Worm (Caenorhabditis elegans) whole organism, young adult: ENCODE measurements around the gene srw-1.

Experiments
- K11D2.4 ChIP-seq: fragments of 200-800 bp; sonication (Bioruptor generic); IDR thresholded peaks from 2 replicates; pipeline ENCODE4 v1.3.6; 2022; ENCODE audit warnings: missing genetic modification reagents, missing genetic modification characterization, missing compliant biosample characterization
- K12H6.12 ChIP-seq: fragments of 200-800 bp; sonication (Bioruptor generic); optimal IDR thresholded peaks from 2 replicates; lab custom pipeline; 2018; ENCODE audit warnings: mild to moderate bottlenecking, missing genetic modification characterization, missing compliant biosample characterization
- T07F8.4 ChIP-seq: sonication (generic microtip); optimal IDR thresholded peaks from 2 replicates; lab custom pipeline; 2016; ENCODE audit warnings: mild to moderate bottlenecking, missing genetic modification characterization, moderate library complexity, missing compliant biosample characterization
- Y53G8AR.9 ChIP-seq: fragments of 200-800 bp; sonication (Bioruptor generic); conservative IDR thresholded peaks from 2 replicates; pipeline ENCODE4 v1.3.6; 2022; ENCODE audit warnings: missing genetic modification reagents, missing genetic modification characterization, missing compliant biosample characterization
- aptf-2 ChIP-seq: fragments of 200-800 bp; sonication (Bioruptor generic); conservative IDR thresholded peaks from 2 replicates; pipeline ENCODE4 v1.3.6; 2022; ENCODE audit warnings: missing genetic modification reagents, missing genetic modification characterization, missing compliant biosample characterization
- attf-3 ChIP-seq: fragments of 200-800 bp; sonication (Bioruptor generic); conservative IDR thresholded peaks from 2 replicates; pipeline ENCODE4 v1.3.6; 2022; ENCODE audit warnings: missing genetic modification reagents, missing genetic modification characterization, missing compliant biosample characterization
- ceh-100 ChIP-seq: fragments of 200-800 bp; sonication (Bioruptor generic); IDR thresholded peaks from 2 replicates; pipeline ENCODE4 v1.3.6; 2022; ENCODE audit warnings: missing genetic modification reagents, missing genetic modification characterization, missing compliant biosample characterization
- ceh-27 ChIP-seq: fragments of 200-800 bp; sonication (Bioruptor generic); optimal IDR thresholded peaks from 2 replicates; lab custom pipeline; 2018; ENCODE audit warnings: mild to moderate bottlenecking, missing genetic modification characterization, moderate library complexity, missing compliant biosample characterization
- dox-1 ChIP-seq: fragments of 200-800 bp; sonication (Bioruptor generic); IDR thresholded peaks from 2 replicates; pipeline ENCODE4 v1.3.6; 2022; ENCODE audit warnings: missing genetic modification reagents, missing genetic modification characterization, missing compliant biosample characterization
- dpff-1 ChIP-seq: sonication (generic microtip); optimal IDR thresholded peaks from 2 replicates; lab custom pipeline; 2017; ENCODE audit warnings: mild to moderate bottlenecking, missing genetic modification characterization, missing compliant biosample characterization
- egl-18 ChIP-seq: fragments of 200-800 bp; sonication (Bioruptor generic); IDR thresholded peaks from 2 replicates; pipeline ENCODE4 v1.3.6; 2022; ENCODE audit warnings: missing genetic modification reagents, missing genetic modification characterization, missing compliant biosample characterization
- ets-4 ChIP-seq: fragments of 200-800 bp; sonication (Bioruptor generic); optimal IDR thresholded peaks from 2 replicates; lab custom pipeline; 2018; ENCODE audit warnings: mild to moderate bottlenecking, missing genetic modification characterization, missing compliant biosample characterization
- hlh-12 ChIP-seq: sonication (generic microtip); optimal IDR thresholded peaks from 2 replicates; lab custom pipeline; 2016; ENCODE audit warnings: missing genetic modification characterization, missing compliant biosample characterization
- lag-1 ChIP-seq: fragments of 200-800 bp; sonication (Bioruptor generic); IDR thresholded peaks from 2 replicates; pipeline ENCODE4 v1.3.6; 2022; ENCODE audit warnings: missing genetic modification reagents, missing genetic modification characterization, missing compliant biosample characterization
- let-607 ChIP-seq, 2 experiments: fragments of 200-800 bp in 1 of 2; sonication (Bioruptor generic) in 1 of 2; sonication (generic microtip) in 1 of 2; optimal IDR thresholded peaks; 2 replicates each; lab custom pipeline; 2016 to 2018; ENCODE audit warnings: mild to moderate bottlenecking in 2 of 2, missing compliant biosample characterization in 2 of 2, missing genetic modification characterization in 2 of 2, moderate library complexity in 2 of 2, missing genotype in 1 of 2
- lin-35 ChIP-seq, 3 experiments: fragments of 150-350 bp in 2 of 3; sonication (generic microtip) in 1 of 3; optimal IDR thresholded peaks; 2 replicates each; lab custom pipeline; 2014 to 2018; ENCODE audit warnings: missing biosample characterization in 3 of 3, missing genetic modification characterization in 3 of 3, missing genetic modification reagents in 3 of 3
- madf-8 ChIP-seq: fragments of 200-800 bp; sonication (Bioruptor generic); conservative IDR thresholded peaks from 2 replicates; pipeline ENCODE4 v1.3.6; 2022; ENCODE audit warnings: missing genetic modification reagents, missing genetic modification characterization, missing compliant biosample characterization
- sea-2 ChIP-seq: fragments of 200-800 bp; sonication (Bioruptor generic); IDR thresholded peaks from 2 replicates; pipeline ENCODE4 v1.3.6; 2022; ENCODE audit warnings: missing genetic modification characterization, missing compliant biosample characterization
- sptf-2 ChIP-seq: fragments of 200-800 bp; sonication (Bioruptor generic); optimal IDR thresholded peaks from 2 replicates; lab custom pipeline; 2018; ENCODE audit warnings: mild to moderate bottlenecking, missing genetic modification characterization, missing compliant biosample characterization
- tbp1 ChIP-seq: fragments of 200-800 bp; sonication (Bioruptor generic); optimal IDR thresholded peaks from 2 replicates; lab custom pipeline; 2018; ENCODE audit warnings: mild to moderate bottlenecking, missing genetic modification characterization, missing compliant biosample characterization
- zfh-2 ChIP-seq: fragments of 200-800 bp; sonication (Bioruptor generic); conservative IDR thresholded peaks from 2 replicates; pipeline ENCODE4 v1.3.6; 2022; ENCODE audit warnings: missing genetic modification reagents, missing genetic modification characterization, missing compliant biosample characterization
- zim-3 ChIP-seq: sonication (generic microtip); optimal IDR thresholded peaks from 2 replicates; lab custom pipeline; 2017; ENCODE audit warnings: mild to moderate bottlenecking, missing genetic modification characterization, moderate library complexity, missing compliant biosample characterization
- ztf-18 ChIP-seq: sonication (generic microtip); optimal IDR thresholded peaks from 2 replicates; lab custom pipeline; 2016; ENCODE audit warnings: missing genotype, mild to moderate bottlenecking, missing genetic modification characterization, missing compliant biosample characterization
- ztf-3 ChIP-seq: fragments of 200-800 bp; sonication (Bioruptor generic); optimal IDR thresholded peaks from 2 replicates; lab custom pipeline; 2018; ENCODE audit warnings: mild to moderate bottlenecking, missing genetic modification characterization, missing compliant biosample characterization

Gene srw-1

ce11 chrV:15241259-15241658 lies 43.2 kb downstream of the srw-1 start, which contains the start of gene chil-12:
chil-12 (plus strand) TSS chrV:15241559.
- TF ChIP-seq dox-1 (no peak), egl-18 (GFP tag; lab: Robert Waterston, UW) (no peak), hlh-12 (tag; lab: Kevin White, UChicago) (no peak), ets-4 (GFP tag; lab: Kevin White, UChicago) (no peak), dpff-1 (tag; lab: Kevin White, UChicago) (no peak), ztf-18 (tag; lab: Kevin White, UChicago) (no peak), ceh-27 (no peak), sea-2 (no peak), K11D2.4 (GFP tag; lab: Robert Waterston, UW) (no peak), tbp1 (GFP tag; lab: Kevin White, UChicago) (no peak), attf-3 (GFP tag; lab: Robert Waterston, UW) (no peak), sptf-2 (GFP tag; lab: Kevin White, UChicago) (no peak), ceh-100 (no peak), let-607 (tag; optimal IDR thresholded peaks at IDR 0.05; lab: Kevin White, UChicago) (no peak), T07F8.4 (tag; lab: Kevin White, UChicago) (no peak), ztf-3 (GFP tag; lab: Kevin White, UChicago) (no peak), zim-3 (tag; lab: Kevin White, UChicago) (no peak)
- TF ChIP-seq, all 124 proteins: peak for 0

ce11 chrV:15244456-15244855 lies 46.4 kb downstream of the srw-1 start, which contains the start of gene kin-30:
kin-30 (plus strand) TSS chrV:15244756.
- no peak for TF ChIP-seq K12H6.12 (tag; lab: Kevin White, UChicago)
- TF ChIP-seq Y53G8AR.9 (GFP tag; lab: Robert Waterston, UW): no peak
- TF ChIP-seq lag-1 (GFP tag; lab: Robert Waterston, UW): no peak
- TF ChIP-seq madf-8 (GFP tag; lab: Robert Waterston, UW): no peak
- no peak for TF ChIP-seq lin-35 (GFP tag; optimal IDR thresholded peaks at IDR 0.05; lab: Kevin White, UChicago)
- TF ChIP-seq zfh-2 (GFP tag; lab: Robert Waterston, UW): no peak
- no peak for TF ChIP-seq aptf-2 (GFP tag; lab: Robert Waterston, UW)
